Fruit fly (Drosophila melanogaster) S2 (cell line): Measurements from ENCODE around the gene Cdc6.

ENCODE experiments used
- CG8478 ChIP-seq: fragments of >200 bp; optimal IDR thresholded peaks from 2 replicates; lab custom pipeline; 2018
- CTCF ChIP-seq, 2 experiments: fragments of >200 bp; optimal IDR thresholded peaks; 2 replicates each; lab custom pipeline; 2018

Cdc6 gene

DNA sequence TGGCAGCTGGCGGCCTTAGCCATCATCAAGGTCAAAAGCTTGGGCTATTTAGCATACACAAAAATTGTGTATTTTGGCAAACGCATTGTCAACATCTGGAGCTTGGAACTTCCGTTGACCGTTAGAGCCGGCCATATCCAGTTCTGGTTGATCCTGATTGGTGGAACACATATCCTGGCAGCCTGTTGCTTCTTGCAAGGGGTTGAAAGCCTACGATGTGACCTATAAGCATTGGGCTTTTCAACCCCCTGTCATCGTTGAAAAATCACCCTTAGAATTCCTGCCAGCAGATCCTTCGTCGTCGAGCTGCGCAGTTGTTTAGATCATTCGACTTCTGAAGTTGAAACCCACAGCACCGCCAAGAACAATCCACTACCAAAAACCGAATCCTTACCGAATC, 13.0 kb upstream of the Cdc6 start, which contains the start of the genes CG13305 and Pex7:
Gene CG13305, minus strand, starts transcription at position 2 of the 400 bp plus-strand sequence.
Gene Pex7, plus strand, starts transcription at position 325 of the 400 bp plus-strand sequence.
- TF ChIP-seq CTCF (optimal IDR thresholded peaks at IDR 0.05; lab: Kevin White, UChicago) (no peak), CG8478 (lab: Kevin White, UChicago) (no peak)

DNA sequence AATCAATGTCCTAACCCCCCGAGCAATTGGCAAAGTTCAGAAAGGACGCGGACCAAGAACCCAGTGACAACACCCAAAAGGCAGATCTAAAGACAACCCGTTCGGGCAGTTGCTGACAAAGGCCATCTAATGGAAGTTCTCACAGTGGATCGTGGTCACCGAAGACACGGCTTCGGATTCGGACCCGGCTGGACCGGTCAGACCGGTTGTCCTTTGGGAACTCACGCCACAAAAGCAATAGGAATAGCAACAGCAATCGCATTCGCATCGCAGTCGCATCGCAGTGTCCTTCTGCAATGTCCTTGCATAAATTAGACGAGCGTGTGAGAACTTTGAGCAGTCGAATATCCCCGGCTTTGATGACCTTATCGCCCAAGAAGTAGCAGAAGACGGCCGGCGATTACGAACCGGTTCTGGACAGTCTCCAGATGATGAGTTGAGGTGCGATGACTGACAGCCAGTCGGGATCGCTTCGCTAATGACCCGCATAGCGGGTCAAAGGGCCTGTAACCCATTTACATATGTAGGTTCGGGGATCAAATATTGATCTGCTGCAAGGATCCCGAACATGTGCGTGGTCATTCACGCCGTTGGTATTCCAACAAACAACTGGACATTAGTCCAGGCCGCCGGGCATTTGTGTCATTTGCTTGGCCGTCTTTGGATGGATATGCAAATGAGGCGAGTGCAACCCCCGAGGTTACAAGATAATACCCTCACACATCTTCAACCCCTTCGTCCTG, 10.1 kb upstream of the Cdc6 start:
- TF ChIP-seq CG8478 (lab: Kevin White, UChicago): no peak
- no peak for TF ChIP-seq CTCF (optimal IDR thresholded peaks at IDR 0.05; lab: Kevin White, UChicago)

DNA sequence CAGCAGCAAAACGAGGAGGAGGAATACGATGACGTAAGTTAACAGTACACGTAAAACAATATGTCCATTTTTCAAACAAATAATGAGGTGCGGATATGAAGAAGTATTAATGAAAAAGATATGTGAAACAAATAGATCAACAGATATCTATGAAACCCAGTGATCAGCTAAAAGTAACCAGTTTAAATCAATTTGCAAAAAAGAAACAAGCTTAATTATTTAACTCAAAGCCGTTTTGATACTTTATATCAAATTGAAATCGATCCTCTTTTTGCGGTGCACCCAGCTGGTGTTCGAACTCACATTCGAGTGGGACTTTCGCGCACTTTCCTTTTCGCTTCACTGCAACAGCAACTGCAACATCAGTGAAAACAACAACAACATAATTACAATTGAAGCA, 7.2 kb upstream of the Cdc6 start:
- TF ChIP-seq CTCF (optimal IDR thresholded peaks at IDR 0.05; lab: Kevin White, UChicago) (no peak), CG8478 (lab: Kevin White, UChicago) (no peak)

DNA sequence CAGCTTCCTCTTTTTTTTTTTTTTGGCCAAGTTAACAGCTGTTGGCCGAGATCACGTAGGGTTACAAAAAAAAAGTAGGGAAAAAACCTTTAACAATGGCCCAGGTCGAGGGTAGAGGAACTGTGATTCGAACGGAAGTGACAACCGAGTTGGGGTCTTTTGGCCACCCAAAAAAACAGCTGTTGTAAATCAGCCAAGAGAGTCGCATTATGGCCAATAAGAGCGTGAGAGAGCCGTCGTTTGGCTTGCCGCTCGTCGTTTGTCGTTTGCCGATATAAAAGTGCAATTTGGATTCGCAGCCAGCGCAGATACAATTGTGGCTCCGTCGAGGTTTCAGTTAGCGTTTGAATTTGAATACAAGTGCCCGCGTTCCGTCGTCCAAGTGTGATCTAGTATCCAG, 6.3 kb upstream of the Cdc6 start, which contains the start of gene Cpr66D:
Gene Cpr66D, plus strand, starts transcription at position 301 of the 400 bp plus-strand sequence.
- TF ChIP-seq CG8478 (lab: Kevin White, UChicago): no peak
- no peak for TF ChIP-seq CTCF (optimal IDR thresholded peaks at IDR 0.05; lab: Kevin White, UChicago)

DNA sequence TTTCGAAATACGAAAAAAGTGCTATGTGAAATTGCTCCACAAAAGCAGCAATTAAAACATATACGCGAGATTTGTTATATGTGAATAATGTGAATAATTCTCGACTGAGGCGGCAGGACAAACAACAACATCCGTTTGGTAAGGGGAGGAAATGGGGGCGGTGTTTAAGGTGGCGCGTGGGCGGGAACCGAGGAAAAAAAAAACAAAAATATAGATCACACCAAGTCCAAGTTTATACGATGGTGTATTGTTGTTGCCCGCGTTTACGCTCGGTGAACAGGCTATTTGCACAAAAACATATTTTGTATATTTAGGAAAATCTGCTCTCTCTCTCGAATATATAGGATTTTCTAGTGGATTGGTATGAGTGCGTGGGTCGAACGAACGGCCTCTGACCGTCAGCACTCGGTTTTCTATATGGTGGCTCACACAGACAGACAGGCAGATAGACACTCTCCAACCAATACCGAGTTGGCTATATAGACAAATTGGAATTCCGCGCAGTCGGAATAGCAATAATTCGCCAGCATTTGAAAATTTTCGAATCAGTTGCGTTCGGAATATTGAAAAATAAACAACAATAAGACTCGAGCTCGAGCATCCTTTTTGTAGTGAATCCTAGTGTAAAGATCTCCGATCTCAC, 4.0 kb downstream of the Cdc6 start:
- no peak for TF ChIP-seq CG8478 (lab: Kevin White, UChicago)
- TF ChIP-seq CTCF (optimal IDR thresholded peaks at IDR 0.05; lab: Kevin White, UChicago): no peak

DNA sequence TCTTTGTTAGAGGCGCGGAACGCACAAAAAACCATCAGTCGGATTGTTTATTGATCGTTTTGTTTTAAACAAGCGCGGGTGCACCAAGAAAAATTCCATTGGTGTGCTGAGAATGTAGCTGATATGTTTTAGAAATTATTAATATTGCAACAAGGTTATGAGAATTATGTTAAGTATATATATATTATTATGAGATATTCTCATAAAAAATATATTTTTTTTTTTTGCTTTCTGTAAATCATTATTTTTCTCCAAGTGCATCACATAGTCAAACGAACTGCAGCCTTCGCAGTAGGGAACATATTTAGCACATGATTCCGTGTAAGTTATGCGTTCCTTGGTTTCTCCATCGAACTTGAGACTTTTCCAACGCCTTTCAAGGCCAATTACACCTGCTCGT, 4.9 kb downstream of the Cdc6 start:
- no peak for TF ChIP-seq CG8478 (lab: Kevin White, UChicago)
- TF ChIP-seq CTCF (optimal IDR thresholded peaks at IDR 0.05; lab: Kevin White, UChicago): no peak

DNA sequence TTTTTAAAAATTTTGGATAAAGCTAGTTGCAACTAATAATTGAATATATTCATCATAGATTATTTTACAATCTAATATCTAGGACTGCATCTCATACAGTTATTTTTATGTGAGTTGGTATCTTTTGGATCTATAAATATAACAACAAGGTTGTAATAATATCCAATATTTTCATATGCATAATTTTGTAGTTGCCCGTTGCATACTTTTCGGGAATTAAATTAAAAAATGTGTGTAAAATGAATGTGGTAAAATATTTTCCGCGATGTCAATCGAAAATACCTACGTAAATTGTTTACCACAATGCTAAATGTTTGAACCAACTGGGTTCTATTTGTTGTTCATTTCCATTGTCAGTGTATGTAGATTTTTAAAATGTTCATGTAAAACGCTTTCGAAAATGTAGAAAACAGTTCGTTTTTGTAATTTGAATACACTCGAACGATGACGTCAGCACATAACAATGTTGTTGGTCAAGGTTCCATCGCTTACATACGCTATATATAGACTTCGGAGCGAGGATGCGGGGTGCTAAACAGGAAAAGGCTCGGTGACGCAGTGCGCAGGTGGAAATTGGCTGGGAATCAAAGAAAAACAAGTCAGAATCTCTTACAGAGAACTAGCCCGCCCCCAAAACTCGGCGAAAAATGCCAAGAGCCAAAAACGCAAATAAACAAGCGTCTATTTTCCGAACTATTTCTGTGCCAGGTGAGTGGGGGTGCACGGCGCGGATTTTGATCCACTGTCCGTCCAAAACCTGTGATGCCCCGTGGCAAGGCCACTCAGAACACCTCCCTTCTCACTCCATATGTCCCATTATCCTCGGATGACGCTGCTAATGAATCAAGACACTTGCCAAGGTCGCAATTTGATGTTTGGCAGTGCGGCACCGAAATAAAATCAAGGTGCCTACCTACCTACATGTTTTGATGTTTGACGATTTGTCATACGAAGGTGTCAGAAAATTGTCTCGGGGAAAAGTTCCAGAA, 5.7 kb downstream of the Cdc6 start:
- TF ChIP-seq CG8478 (lab: Kevin White, UChicago): no peak
- peak; percentile 73 to 78 for TF ChIP-seq CTCF (optimal IDR thresholded peaks at IDR 0.05; lab: Kevin White, UChicago)

DNA sequence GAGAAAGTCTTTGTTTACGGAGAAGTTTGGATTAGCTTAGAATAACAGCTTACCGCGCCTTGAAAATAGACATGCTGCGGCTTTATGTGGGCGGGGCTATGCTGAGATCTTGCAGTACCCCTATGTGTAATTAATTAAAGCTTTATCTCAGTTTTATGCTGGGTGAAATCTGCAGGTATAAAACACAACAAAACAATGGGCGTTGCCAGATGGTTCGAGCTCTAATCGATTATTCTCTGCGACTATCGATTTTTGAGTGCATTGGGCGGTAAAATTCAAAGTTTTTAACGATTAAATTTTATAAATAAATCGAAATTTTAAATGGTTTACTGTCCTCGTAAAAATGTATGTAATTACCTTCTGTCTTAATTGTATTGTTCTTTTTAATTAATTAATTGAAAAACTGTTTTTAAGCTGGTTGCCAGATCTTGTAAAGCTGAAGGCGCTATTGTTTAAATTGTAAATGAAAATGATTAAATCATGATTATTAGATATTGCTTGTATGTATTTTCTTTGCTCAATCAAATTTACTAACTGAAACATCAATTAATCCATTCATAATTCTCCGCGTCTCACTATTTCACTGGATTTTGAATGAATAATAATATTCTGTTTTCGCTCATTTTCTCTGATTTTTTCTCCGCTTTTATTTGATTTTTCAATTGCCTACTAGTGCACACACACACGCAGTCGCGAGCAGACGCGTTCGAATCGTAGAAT, 10.0 kb downstream of the Cdc6 start, which contains the start of the genes GAPsec and Zasp66:
Gene GAPsec, minus strand, starts transcription at position 200 of the 720 bp plus-strand sequence.
Gene Zasp66, plus strand, starts transcription at position 670 of the 720 bp plus-strand sequence.
- TF ChIP-seq CG8478 (lab: Kevin White, UChicago) (no peak), CTCF (optimal IDR thresholded peaks at IDR 0.05; lab: Kevin White, UChicago) (no peak)

DNA sequence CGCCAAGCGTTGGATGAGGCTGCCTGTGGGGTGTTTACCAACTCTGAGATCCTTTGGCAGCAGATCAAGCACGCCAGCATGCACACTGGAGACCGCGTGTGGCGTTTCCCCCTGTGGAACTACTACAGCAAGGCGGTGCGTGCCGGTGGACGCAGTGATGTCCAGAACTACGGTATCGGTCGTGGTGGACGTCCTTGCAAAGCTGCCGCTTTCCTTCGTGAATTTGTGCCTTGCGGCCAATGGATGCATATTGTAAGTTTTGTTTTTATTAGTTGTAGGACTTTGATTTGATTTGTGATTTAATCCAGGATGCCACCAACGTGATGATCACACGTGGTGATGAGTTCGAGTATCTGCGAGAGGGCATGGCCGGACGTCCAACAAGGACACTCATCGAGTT, 12.4 kb downstream of the Cdc6 start:
- TF ChIP-seq CG8478 (lab: Kevin White, UChicago) (no peak), CTCF (optimal IDR thresholded peaks at IDR 0.05; lab: Kevin White, UChicago) (no peak)

DNA sequence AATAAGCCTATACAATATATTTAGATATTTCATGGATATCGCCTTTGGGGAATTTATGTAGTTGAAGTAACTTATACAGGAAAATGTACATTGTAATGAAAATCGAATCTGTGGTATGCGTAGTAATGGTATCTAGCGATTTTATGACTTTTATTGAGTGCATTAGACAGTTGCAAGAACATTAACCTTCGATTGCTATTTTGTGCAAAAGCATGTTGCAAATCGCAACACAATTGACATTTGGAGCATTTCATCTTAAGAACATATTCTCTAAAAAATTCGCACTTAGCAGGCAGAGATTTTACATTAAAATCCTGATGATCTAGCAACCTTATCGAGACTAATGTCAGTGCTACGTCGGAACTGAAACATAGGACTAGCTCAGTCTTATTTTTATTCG, 14.3 kb downstream of the Cdc6 start, which contains the start of gene S-Lap2:
Gene S-Lap2, plus strand, starts transcription at position 301 of the 400 bp plus-strand sequence.
- no peak for TF ChIP-seq CTCF (optimal IDR thresholded peaks at IDR 0.05; lab: Kevin White, UChicago)

DNA sequence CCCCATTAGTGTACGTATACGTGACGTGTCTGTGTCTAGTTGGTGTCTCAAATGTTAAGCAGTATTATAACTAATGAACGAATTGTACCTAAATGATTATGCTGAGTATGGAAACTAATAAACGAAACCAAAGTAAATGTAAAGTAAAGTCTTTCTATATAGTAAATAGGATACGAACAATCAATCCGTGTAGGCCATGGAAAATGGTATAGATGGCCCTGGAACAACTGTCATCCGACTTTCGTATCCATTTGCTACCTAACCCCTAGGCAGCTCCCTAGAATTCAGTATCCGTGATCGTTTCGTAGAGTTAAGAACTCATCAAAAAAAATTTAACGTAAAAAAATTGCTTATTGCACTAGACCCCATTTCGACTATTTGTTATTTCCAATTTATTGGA, 16.9 kb downstream of the Cdc6 start, which contains the start of gene S-Lap1:
Gene S-Lap1, plus strand, starts transcription at position 301 of the 400 bp plus-strand sequence.
- TF ChIP-seq CTCF (optimal IDR thresholded peaks at IDR 0.05; lab: Kevin White, UChicago): no peak
- no peak for TF ChIP-seq CG8478 (lab: Kevin White, UChicago)

DNA sequence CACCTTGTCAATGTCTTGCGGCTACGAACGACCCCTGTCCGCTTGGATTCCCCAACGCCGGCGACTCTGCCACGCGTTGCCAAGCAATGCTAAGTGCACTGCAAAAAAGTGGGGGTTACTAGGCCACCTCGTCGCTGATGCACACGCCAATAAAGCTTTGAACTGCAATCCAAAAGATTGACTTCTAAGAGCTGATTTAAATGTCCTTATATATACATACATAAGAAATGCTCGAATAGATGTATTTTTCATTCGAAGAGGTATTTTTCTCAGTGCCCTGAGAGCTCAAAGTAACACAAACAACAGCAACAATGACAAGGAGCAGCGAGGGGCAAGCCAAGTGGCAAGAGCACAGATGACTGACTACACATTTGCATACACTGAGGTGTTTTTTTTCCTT, 26.4 kb downstream of the Cdc6 start:
- TF ChIP-seq CG8478 (lab: Kevin White, UChicago) (no peak), CTCF (optimal IDR thresholded peaks at IDR 0.05; lab: Kevin White, UChicago) (no peak)

DNA sequence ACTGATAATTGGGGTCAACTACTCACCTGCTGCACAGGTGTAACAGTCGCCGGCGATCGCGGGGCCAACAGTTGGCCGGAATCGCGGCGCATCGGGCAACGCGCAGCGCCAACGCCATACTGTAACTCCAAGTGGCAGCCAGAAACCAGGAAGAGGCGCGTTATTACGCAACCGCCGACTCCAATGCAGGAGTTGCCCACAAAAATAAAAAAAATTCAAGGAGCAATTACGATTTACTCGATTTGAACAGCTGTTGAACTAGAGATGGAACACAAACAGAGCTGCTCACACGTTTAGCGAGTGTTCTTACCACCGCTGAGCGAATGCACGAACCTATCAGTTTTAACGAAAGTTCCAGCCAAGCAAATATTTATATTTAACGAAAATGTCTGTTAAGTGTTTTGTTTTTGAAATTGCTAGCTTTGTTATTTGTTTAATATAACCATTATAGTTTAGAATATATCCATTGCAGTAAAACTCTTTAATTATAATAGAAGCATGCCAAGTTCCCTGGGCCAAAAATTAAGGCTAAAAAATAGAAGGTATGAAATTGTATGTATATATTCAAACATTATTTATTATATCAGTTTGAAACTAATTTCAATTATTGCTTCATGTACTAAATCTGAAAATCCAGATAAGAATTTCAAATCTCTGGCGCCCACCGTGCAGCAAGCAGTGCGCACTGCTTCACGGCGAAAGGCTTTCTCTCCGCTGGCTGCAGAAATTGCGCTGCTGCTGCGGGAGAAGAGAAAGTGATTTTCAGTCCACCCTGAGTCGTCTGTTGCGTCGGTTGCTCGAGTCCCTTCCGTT, 29.8 kb downstream of the Cdc6 start, which contains the start of the genes CG5989 and CG6282:
Gene CG5989, minus strand, starts transcription at position 270 of the 813 bp plus-strand sequence.
Gene CG6282, plus strand, starts transcription at position 778 of the 813 bp plus-strand sequence.
- peak; percentile 31 to 56 for TF ChIP-seq CTCF (optimal IDR thresholded peaks at IDR 0.05; lab: Kevin White, UChicago)
- no peak for TF ChIP-seq CG8478 (lab: Kevin White, UChicago)
